Fruit fly (Drosophila melanogaster): ENCODE data around the gene MFS10.
A peak's percentile ranks its signal among the peaks of the same experiment; 100 is the strongest.

Gene MFS10

dm6 chrX:13089920-13090655, 38.7 kb upstream of the MFS10 start, which contains the start of gene hep (continued):
- TF ChIP-seq crp (GFP tag; optimal IDR thresholded peaks at IDR 0.05) = no peak
- no peak for TF ChIP-seq fd96Cb (tag; optimal IDR thresholded peaks at IDR 0.05)
- TF ChIP-seq CG1603 (tag; optimal IDR thresholded peaks at IDR 0.05) = peak; percentile 17
- TF ChIP-seq CG32772 (GFP tag; IDR thresholded peaks at IDR 0.05) = no peak
- TF ChIP-seq Fer2 (tag; optimal IDR thresholded peaks at IDR 0.05) = no peak
- peak; percentile 92 for TF ChIP-seq CG6791 (GFP tag; IDR thresholded peaks at IDR 0.05; ENCODE audit: partially characterized antibody)
- TF ChIP-seq CG4820 (GFP tag; optimal IDR thresholded peaks at IDR 0.05) = no peak
- no peak for TF ChIP-seq CG11456 (GFP tag; IDR thresholded peaks at IDR 0.05)
- no peak for TF ChIP-seq CTCF (GFP tag; optimal IDR thresholded peaks at IDR 0.05)
- TF ChIP-seq bbx (GFP tag; IDR thresholded peaks at IDR 0.05; ENCODE audit: partially characterized antibody) = peak; percentile 89
- TF ChIP-seq CG15011 (GFP tag; optimal IDR thresholded peaks at IDR 0.05) = no peak
- no peak for TF ChIP-seq CG33557 (GFP tag; optimal IDR thresholded peaks at IDR 0.05)
- no peak for TF ChIP-seq Chrac-16 (GFP tag; optimal IDR thresholded peaks at IDR 0.05)
- TF ChIP-seq CG3838 (GFP tag; optimal IDR thresholded peaks at IDR 0.05) = no peak
- peak; percentile 81 for TF ChIP-seq crol (GFP tag; IDR thresholded peaks at IDR 0.05)
- no peak for TF ChIP-seq Lhr (GFP tag; optimal IDR thresholded peaks at IDR 0.05)
- peak; percentile 73; the same call in 3 of the 4 replicates for TF ChIP-seq Dll (GFP tag; IDR thresholded peaks at IDR 0.05; ENCODE audit: partially characterized antibody)

dm6 chrX:13090656-13091261, 38.1 kb upstream of the MFS10 start, which contains the start of gene lic:
Gene lic, plus strand, starts transcription at chrX:13091145.
- TF ChIP-seq CG11504 (tag; optimal IDR thresholded peaks at IDR 0.05) = no peak
- TF ChIP-seq Dll (GFP tag; IDR thresholded peaks at IDR 0.05; ENCODE audit: partially characterized antibody) = peak; percentile 73
- TF ChIP-seq CG13287 (GFP tag; IDR thresholded peaks at IDR 0.05; ENCODE audit: partially characterized antibody) = peak; percentile 67
- peak; percentile 44; the same call in 2 of the 3 replicates for TF ChIP-seq row (GFP tag; IDR thresholded peaks at IDR 0.05)
- peak; percentile 28 for TF ChIP-seq Med (GFP tag)
- TF ChIP-seq Dref (GFP tag; IDR thresholded peaks at IDR 0.05) = peak; percentile 86
- TF ChIP-seq CG2875 (GFP tag; optimal IDR thresholded peaks at IDR 0.05) = no peak
- peak in 1 of 2 experiments; percentile 5 for TF ChIP-seq Trl (optimal IDR thresholded peaks at IDR 0.05)
- TF ChIP-seq Trl (GFP tag; optimal IDR thresholded peaks at IDR 0.05) = no peak
- TF ChIP-seq CG42726 (GFP tag; IDR thresholded peaks at IDR 0.05; ENCODE audit: partially characterized antibody) = peak; percentile 77
- no peak for TF ChIP-seq CG34376 (GFP tag; optimal IDR thresholded peaks at IDR 0.05)
- TF ChIP-seq CG2129 (GFP tag; IDR thresholded peaks at IDR 0.05; ENCODE audit: partially characterized antibody) = peak; percentile 46; the same call in 1 of the 2 replicates
- TF ChIP-seq inv (GFP tag; IDR thresholded peaks at IDR 0.05; ENCODE audit: partially characterized antibody) = peak; percentile 67
- peak; percentile 82 for TF ChIP-seq CG34224 (GFP tag; IDR thresholded peaks at IDR 0.05; ENCODE audit: partially characterized antibody)
- TF ChIP-seq prd (optimal IDR thresholded peaks at IDR 0.05) = no peak
- no peak for TF ChIP-seq prd (GFP tag; IDR thresholded peaks at IDR 0.05)
- TF ChIP-seq amos (GFP tag; IDR thresholded peaks at IDR 0.05; ENCODE audit: partially characterized antibody) = peak; percentile 87
- peak; percentile 81 for TF ChIP-seq CG16813 (GFP tag; IDR thresholded peaks at IDR 0.05; ENCODE audit: partially characterized antibody)
- peak; percentile 29 for TF ChIP-seq gfzf (GFP tag; optimal IDR thresholded peaks at IDR 0.05)
- TF ChIP-seq HHEX (GFP tag; optimal IDR thresholded peaks at IDR 0.05) = no peak
- TF ChIP-seq tna (GFP tag; IDR thresholded peaks at IDR 0.05; ENCODE audit: partially characterized antibody) = peak; percentile 82
- 0 out of 2 replicates have a peak, but pooled peaks have one; percentile 15 for TF ChIP-seq NFAT (GFP tag; IDR thresholded peaks at IDR 0.05)
- TF ChIP-seq BEAF-32 (GFP tag; optimal IDR thresholded peaks at IDR 0.05) = peak; percentile 72
- peak; percentile 4 for TF ChIP-seq CoRest (tag; optimal IDR thresholded peaks at IDR 0.05)
- no peak for TF ChIP-seq zf30C (GFP tag; optimal IDR thresholded peaks at IDR 0.05)
- peak; percentile 87 for TF ChIP-seq chinmo (GFP tag; IDR thresholded peaks at IDR 0.05; ENCODE audit: partially characterized antibody)
- TF ChIP-seq hb (GFP tag; IDR thresholded peaks at IDR 0.05; ENCODE audit: partially characterized antibody) = peak; percentile 77
- TF ChIP-seq Doc3 (GFP tag; IDR thresholded peaks at IDR 0.05; ENCODE audit: partially characterized antibody) = peak; percentile 63
- peak; percentile 7 for TF ChIP-seq CG1603 (tag; optimal IDR thresholded peaks at IDR 0.05)
- no peak for TF ChIP-seq nmo (GFP tag; optimal IDR thresholded peaks at IDR 0.05)
- TF ChIP-seq CG9437 (GFP tag; optimal IDR thresholded peaks at IDR 0.05) = peak; percentile 26

All from whole organism, embryonic.